Fruit fly (Drosophila melanogaster): ENCODE data around the gene CG14321.
A peak's percentile ranks its signal among the peaks of the same experiment; 100 is the strongest.

Gene CG14321

dm6 chr3R:17686875-17687274 lies 46.5 kb upstream of the CG14321 start, which contains the start of gene CG31249 (continued):
- peak; percentile 69; the same call in 1 of the 2 replicates for TF ChIP-seq ato (GFP tag; IDR thresholded peaks at IDR 0.05; ENCODE audit: partially characterized antibody)
- peak; percentile 69 for TF ChIP-seq HLH4C (GFP tag; IDR thresholded peaks at IDR 0.05; ENCODE audit: partially characterized antibody)
- TF ChIP-seq pzg (GFP tag; optimal IDR thresholded peaks at IDR 0.05), result peak; percentile 57
- no peak for TF ChIP-seq CG8478 (optimal IDR thresholded peaks at IDR 0.05)
- TF ChIP-seq CG32532 (GFP tag; IDR thresholded peaks at IDR 0.05), result peak; percentile 40; the same call in 1 of the 2 replicates
- peak; percentile 69 for TF ChIP-seq CG12659 (GFP tag; optimal IDR thresholded peaks at IDR 0.05)
- TF ChIP-seq CG7963 (GFP tag; IDR thresholded peaks at IDR 0.05; ENCODE audit: partially characterized antibody), result 0 out of 3 replicates have a peak, but pooled peaks have one; percentile 45
- TF ChIP-seq Scr (GFP tag; IDR thresholded peaks at IDR 0.05; ENCODE audit: partially characterized antibody), result peak; percentile 81
- TF ChIP-seq CG13123 (GFP tag; optimal IDR thresholded peaks at IDR 0.05), result no peak
- no peak; the same call in 2 of the 3 replicates for TF ChIP-seq CG34422 (GFP tag; IDR thresholded peaks at IDR 0.05)
- TF ChIP-seq slp2 (GFP tag; optimal IDR thresholded peaks at IDR 0.05), result no peak
- TF ChIP-seq scrt (GFP tag; optimal IDR thresholded peaks at IDR 0.05), result no peak
- no peak for TF ChIP-seq pnt (GFP tag; optimal IDR thresholded peaks at IDR 0.05)
- TF ChIP-seq CG6791 (GFP tag; IDR thresholded peaks at IDR 0.05; ENCODE audit: partially characterized antibody), result peak; percentile 79
- TF ChIP-seq CG4424 (GFP tag; optimal IDR thresholded peaks at IDR 0.05), result peak; percentile 44
- no peak for TF ChIP-seq croc (GFP tag; conservative IDR thresholded peaks at IDR 0.05)
- TF ChIP-seq zf30C (GFP tag; optimal IDR thresholded peaks at IDR 0.05), result peak; percentile 21
- no peak for TF ChIP-seq wor (GFP tag; IDR thresholded peaks at IDR 0.05)
- TF ChIP-seq zfh1 (GFP tag; IDR thresholded peaks at IDR 0.05), result no peak
- TF ChIP-seq CG8765 (GFP tag; IDR thresholded peaks at IDR 0.05), result no peak
- peak; percentile 39; the same call in 1 of the 2 replicates for TF ChIP-seq vvl (GFP tag; IDR thresholded peaks at IDR 0.05)
- peak; percentile 65 for TF ChIP-seq CG16813 (GFP tag; IDR thresholded peaks at IDR 0.05; ENCODE audit: partially characterized antibody)
- TF ChIP-seq CG12391 (tag; optimal IDR thresholded peaks at IDR 0.05), result peak; percentile 43
- TF ChIP-seq YL-1 (GFP tag; optimal IDR thresholded peaks at IDR 0.05), result peak; percentile 34
- TF ChIP-seq CG14860 (GFP tag; IDR thresholded peaks at IDR 0.05; ENCODE audit: partially characterized antibody), result 0 out of 3 replicates have a peak, but pooled peaks have one; percentile 40
- peak; percentile 53; the same call in 2 of the 3 replicates for TF ChIP-seq knrl (GFP tag; IDR thresholded peaks at IDR 0.05; ENCODE audit: partially characterized antibody)
- TF ChIP-seq sens (GFP tag), result peak; percentile 43
- TF ChIP-seq stwl (tag; optimal IDR thresholded peaks at IDR 0.05), result peak; percentile 79
- peak; percentile 98 for TF ChIP-seq trem (tag; optimal IDR thresholded peaks at IDR 0.05)
- peak; percentile 49 for TF ChIP-seq CG13424 (tag; optimal IDR thresholded peaks at IDR 0.05)
- peak; percentile 73; the same call in 2 of the 3 replicates for TF ChIP-seq zen2 (GFP tag; IDR thresholded peaks at IDR 0.05; ENCODE audit: partially characterized antibody)

DNA sequence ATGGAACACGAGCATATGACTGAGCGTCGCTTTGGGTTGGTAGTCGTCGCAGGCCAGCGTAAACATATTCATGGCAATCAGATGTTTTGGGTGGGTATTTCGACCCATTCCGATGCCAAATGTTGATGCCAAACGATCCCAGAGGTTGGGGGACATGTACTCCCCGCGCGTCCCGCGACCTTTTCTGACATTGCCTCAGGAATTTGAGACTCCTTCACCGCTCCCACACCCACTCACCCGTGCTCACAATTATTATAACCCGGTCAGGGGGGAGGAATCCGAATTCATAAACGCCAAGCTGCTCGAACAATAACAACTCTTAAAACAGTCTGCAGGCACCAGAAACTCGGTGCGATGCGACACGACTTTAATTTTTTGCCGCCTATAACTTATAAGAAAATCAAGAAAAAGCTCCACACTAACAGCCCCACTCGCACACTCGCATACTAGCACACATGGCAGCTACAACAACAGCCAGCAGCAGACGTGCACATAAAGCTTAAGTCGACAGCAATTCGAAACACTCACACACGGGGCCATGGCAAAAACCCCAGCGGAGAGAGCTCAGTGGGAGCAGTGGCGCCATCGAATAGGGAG lies 33.4 kb upstream of the CG14321 start:
- no peak for TF ChIP-seq CG11504 (tag; optimal IDR thresholded peaks at IDR 0.05)
- no peak for TF ChIP-seq HLH3B (GFP tag; IDR thresholded peaks at IDR 0.05)
- TF ChIP-seq CoRest (tag; optimal IDR thresholded peaks at IDR 0.05), result no peak
- 0 out of 3 replicates have a peak, but pooled peaks have one; percentile 7 for TF ChIP-seq sr (GFP tag; IDR thresholded peaks at IDR 0.05)
- no peak for TF ChIP-seq NK7.1 (GFP tag; optimal IDR thresholded peaks at IDR 0.05)
- TF ChIP-seq Antp (GFP tag; optimal IDR thresholded peaks at IDR 0.05), result no peak
- TF ChIP-seq Sry-β (GFP tag; optimal IDR thresholded peaks at IDR 0.05), result no peak
- TF ChIP-seq Neu2 (GFP tag; optimal IDR thresholded peaks at IDR 0.05; ENCODE audit: borderline replicate concordance), result no peak
- TF ChIP-seq Jarid2 (GFP tag; optimal IDR thresholded peaks at IDR 0.05), result no peak
- TF ChIP-seq Hr39 (optimal IDR thresholded peaks at IDR 0.05), result no peak
- TF ChIP-seq tin (GFP tag; optimal IDR thresholded peaks at IDR 0.05), result no peak
- TF ChIP-seq Gug (GFP tag; IDR thresholded peaks at IDR 0.05), result peak; percentile 95; the same call in 1 of the 4 replicates
- peak; percentile 62; the same call in 1 of the 3 replicates for TF ChIP-seq CG6175 (GFP tag; IDR thresholded peaks at IDR 0.05)
- TF ChIP-seq sd (tag; optimal IDR thresholded peaks at IDR 0.05), result peak; percentile 73
- TF ChIP-seq ems (GFP tag; optimal IDR thresholded peaks at IDR 0.05), result no peak
- no peak for TF ChIP-seq CG10959 (GFP tag; IDR thresholded peaks at IDR 0.05)
- peak; percentile 88 for TF ChIP-seq crol (GFP tag; IDR thresholded peaks at IDR 0.05)
- TF ChIP-seq CG1602 (GFP tag; optimal IDR thresholded peaks at IDR 0.05), result no peak
- peak; percentile 46 for TF ChIP-seq Hey (tag; optimal IDR thresholded peaks at IDR 0.05)
- TF ChIP-seq chm (GFP tag; IDR thresholded peaks at IDR 0.05), result peak; percentile 85; the same call in 1 of the 2 replicates
